Fruit fly (Drosophila melanogaster): ENCODE measurements around the gene CG32755.

Gene CG32755

dm6 chrX:5995951-5996350, 45.9 kb downstream of the CG32755 start (continued):
- TF ChIP-seq Chrac-16 (GFP tag; optimal IDR thresholded peaks at IDR 0.05) (peak; percentile 16), CG12769 (tag; optimal IDR thresholded peaks at IDR 0.05) (no peak), CG13894 (tag; optimal IDR thresholded peaks at IDR 0.05) (no peak), tio (GFP tag; optimal IDR thresholded peaks at IDR 0.05) (no peak), CG10321 (GFP tag; IDR thresholded peaks at IDR 0.05) (no peak), CG15601 (tag; optimal IDR thresholded peaks at IDR 0.05) (peak; percentile 13), Dad (GFP tag; optimal IDR thresholded peaks at IDR 0.05) (no peak), Dip3 (GFP tag; optimal IDR thresholded peaks at IDR 0.05) (no peak), Fer1 (GFP tag; optimal IDR thresholded peaks at IDR 0.05) (no peak), disco-r (GFP tag; optimal IDR thresholded peaks at IDR 0.05) (no peak), grn (GFP tag; optimal IDR thresholded peaks at IDR 0.05) (no peak), Atf3 (GFP tag; optimal IDR thresholded peaks at IDR 0.05) (no peak), en (GFP tag; optimal IDR thresholded peaks at IDR 0.05) (no peak), pita (GFP tag; optimal IDR thresholded peaks at IDR 0.05) (no peak), CG1647 (GFP tag; optimal IDR thresholded peaks at IDR 0.05) (no peak), Lim3 (GFP tag; IDR thresholded peaks at IDR 0.05) (no peak), BtbVII (GFP tag; optimal IDR thresholded peaks at IDR 0.05) (no peak), sug (tag; optimal IDR thresholded peaks at IDR 0.05) (no peak), crol (GFP tag; IDR thresholded peaks at IDR 0.05) (no peak), zf30C (GFP tag; optimal IDR thresholded peaks at IDR 0.05) (no peak), CG15269 (tag; optimal IDR thresholded peaks at IDR 0.05) (no peak), CG9932 (GFP tag; IDR thresholded peaks at IDR 0.05) (no peak), Trl (optimal IDR thresholded peaks at IDR 0.05) (no peak), Trl (GFP tag; optimal IDR thresholded peaks at IDR 0.05) (no peak), gce (GFP tag; IDR thresholded peaks at IDR 0.05) (no peak), tgo (GFP tag; IDR thresholded peaks at IDR 0.05) (no peak), CG1832 (GFP tag; optimal IDR thresholded peaks at IDR 0.05) (no peak), Atf6 (GFP tag; IDR thresholded peaks at IDR 0.05) (no peak), CG34422 (GFP tag; IDR thresholded peaks at IDR 0.05) (no peak), CG15696 (tag; optimal IDR thresholded peaks at IDR 0.05) (peak; percentile 8), Xbp1 (GFP tag; optimal IDR thresholded peaks at IDR 0.05) (peak; percentile 30), vfl (GFP tag; optimal IDR thresholded peaks at IDR 0.05) (no peak), sim (GFP tag; IDR thresholded peaks at IDR 0.05) (peak; percentile 43; the same call in 1 of the 2 replicates), CG34376 (GFP tag; optimal IDR thresholded peaks at IDR 0.05) (no peak), repo (GFP tag; optimal IDR thresholded peaks at IDR 0.05) (no peak), NfI (GFP tag; optimal IDR thresholded peaks at IDR 0.05) (no peak), CG2202 (tag; optimal IDR thresholded peaks at IDR 0.05) (no peak), CG7987 (GFP tag; optimal IDR thresholded peaks at IDR 0.05) (no peak), CG9437 (GFP tag; optimal IDR thresholded peaks at IDR 0.05) (no peak), Fer2 (tag; optimal IDR thresholded peaks at IDR 0.05) (no peak), hkb (optimal IDR thresholded peaks at IDR 0.05) (no peak), hkb (GFP tag; IDR thresholded peaks at IDR 0.05) (peak; percentile 63), CG3407 (GFP tag; optimal IDR thresholded peaks at IDR 0.05) (no peak), CG17802 (tag; optimal IDR thresholded peaks at IDR 0.05) (no peak), ken (GFP tag; IDR thresholded peaks at IDR 0.05) (no peak), chinmo (GFP tag; IDR thresholded peaks at IDR 0.05; ENCODE audit: partially characterized antibody) (no peak), CG7556 (GFP tag; optimal IDR thresholded peaks at IDR 0.05) (peak; percentile 34), CG12299 (tag; optimal IDR thresholded peaks at IDR 0.05) (no peak), CG6254 (GFP tag; optimal IDR thresholded peaks at IDR 0.05) (no peak), sc (optimal IDR thresholded peaks at IDR 0.05) (no peak), sc (GFP tag; optimal IDR thresholded peaks at IDR 0.05) (no peak), shn (GFP tag; optimal IDR thresholded peaks at IDR 0.05) (no peak), Hr39 (optimal IDR thresholded peaks at IDR 0.05) (no peak), CG34224 (GFP tag; IDR thresholded peaks at IDR 0.05; ENCODE audit: partially characterized antibody) (no peak)

Data from whole organism, embryonic.